Worm (Caenorhabditis elegans) whole organism, early embryonic: ENCODE results near the gene nspc-10.

ENCODE experiments used
- aly-1 ChIP-seq: sonication (generic microtip); optimal IDR thresholded peaks from 2 replicates; lab custom pipeline; 2016; ENCODE audit warnings: missing genetic modification characterization, missing compliant biosample characterization
- ama-1 ChIP-seq: fragments of 150-350 bp; optimal IDR thresholded peaks from 2 replicates; lab custom pipeline; 2014
- ceh-36 ChIP-seq: sonication (generic microtip); optimal IDR thresholded peaks from 2 replicates; lab custom pipeline; 2016; ENCODE audit warnings: missing genetic modification characterization, inconsistent platforms, missing compliant biosample characterization
- flt-1 ChIP-seq: fragments of 200-800 bp; sonication (Bioruptor generic); IDR thresholded peaks from 2 replicates; pipeline ENCODE4 v1.3.6; 2022; ENCODE audit warnings: missing genetic modification characterization, missing compliant biosample characterization
- hmbx-1 ChIP-seq: sonication (generic microtip); optimal IDR thresholded peaks from 2 replicates; lab custom pipeline; 2016; ENCODE audit warnings: mild to moderate bottlenecking, missing genetic modification characterization, missing compliant biosample characterization
- scrt-1 ChIP-seq: fragments of 200-800 bp; sonication (Bioruptor generic); IDR thresholded peaks from 2 replicates; pipeline ENCODE4 v1.3.6; 2022; ENCODE audit warnings: missing genetic modification characterization, missing compliant biosample characterization
- tbx-11 ChIP-seq: fragments of 200-800 bp; sonication (Bioruptor generic); IDR thresholded peaks from 2 replicates; pipeline ENCODE4 v1.3.6; 2022; ENCODE audit warnings: missing genetic modification characterization, missing compliant biosample characterization

- TF ChIP-seq aly-1: no peak
- no peak for TF ChIP-seq ceh-36 (tag; lab: Kevin White, UChicago)
- TF ChIP-seq scrt-1 (GFP tag; lab: Robert Waterston, UW): no peak
- no peak for TF ChIP-seq flt-1
- TF ChIP-seq hmbx-1 (tag; lab: Kevin White, UChicago): no peak
- no peak for TF ChIP-seq ama-1 (lab: Kevin White, UChicago)
- TF ChIP-seq tbx-11 (GFP tag; lab: Robert Waterston, UW): no peak
These were observed 3.3 kb downstream of the nspc-10 start, which contains the start of gene F42F12.11 for ce11 chrX:12346729-12347128.
